Worm (Caenorhabditis elegans) whole organism, young adult: ENCODE results near the gene Y66D12A.30.
A peak's percentile ranks its signal among the peaks of the same experiment; 100 is the strongest.

Source experiments
- B0019.2 ChIP-seq: fragments of 200-800 bp; sonication (Bioruptor generic); conservative IDR thresholded peaks from 2 replicates; pipeline ENCODE4 v1.3.6; 2022; ENCODE audit warnings: missing genetic modification reagents, missing genetic modification characterization, missing compliant biosample characterization
- B0261.1 ChIP-seq: sonication (generic microtip); optimal IDR thresholded peaks from 2 replicates; lab custom pipeline; 2016; ENCODE audit warnings: mild to moderate bottlenecking, missing genetic modification characterization, moderate library complexity, missing compliant biosample characterization
- B0336.3 ChIP-seq: fragments of 200-800 bp; sonication (Bioruptor generic); IDR thresholded peaks from 2 replicates; pipeline ENCODE4 v1.3.6; 2022; ENCODE audit warnings: missing genetic modification characterization, missing compliant biosample characterization
- C17E4.6 ChIP-seq: fragments of 200-800 bp; sonication (Bioruptor generic); IDR thresholded peaks from 2 replicates; pipeline ENCODE4 v1.3.6; 2022; ENCODE audit warnings: missing genetic modification reagents, missing genetic modification characterization, missing compliant biosample characterization
- F22D6.2 ChIP-seq: sonication (generic microtip); optimal IDR thresholded peaks from 2 replicates; lab custom pipeline; 2016; ENCODE audit warnings: mild to moderate bottlenecking, missing genetic modification characterization, missing compliant biosample characterization
- F23B12.7 ChIP-seq: sonication (generic microtip); optimal IDR thresholded peaks from 2 replicates; lab custom pipeline; 2017; ENCODE audit warnings: missing genetic modification characterization, mild to moderate bottlenecking, missing compliant biosample characterization, antibody characterized with exemption, moderate library complexity; ENCODE audit not compliant: insufficient read depth
- F33H1.4 ChIP-seq: fragments of 200-800 bp; sonication (Bioruptor generic); IDR thresholded peaks from 2 replicates; pipeline ENCODE4 v1.3.6; 2022; ENCODE audit warnings: missing genetic modification reagents, missing genetic modification characterization, missing compliant biosample characterization
- F57A8.1 ChIP-seq: fragments of 200-800 bp; sonication (Bioruptor generic); optimal IDR thresholded peaks from 2 replicates; lab custom pipeline; 2018; ENCODE audit warnings: mild to moderate bottlenecking, missing genetic modification characterization, moderate library complexity, missing compliant biosample characterization
- F57C9.4 ChIP-seq: sonication (generic microtip); optimal IDR thresholded peaks from 2 replicates; lab custom pipeline; 2017; ENCODE audit warnings: mild to moderate bottlenecking, missing genetic modification characterization, missing compliant biosample characterization
- Y67H2A.10 ChIP-seq: fragments of 200-800 bp; sonication (Bioruptor generic); conservative IDR thresholded peaks from 2 replicates; pipeline ENCODE4 v1.3.6; 2022; ENCODE audit warnings: missing genetic modification reagents, missing genetic modification characterization, missing compliant biosample characterization
- Y95B8A.8 ChIP-seq: fragments of 200-800 bp; sonication (Bioruptor generic); IDR thresholded peaks from 2 replicates; pipeline ENCODE4 v1.3.6; 2022; ENCODE audit warnings: missing genetic modification reagents, missing genetic modification characterization, missing compliant biosample characterization
- ZK185.1 ChIP-seq: sonication (generic microtip); optimal IDR thresholded peaks from 2 replicates; lab custom pipeline; 2016; ENCODE audit warnings: mild to moderate bottlenecking, missing genetic modification characterization, missing compliant biosample characterization; ENCODE audit not compliant: poor library complexity, severe bottlenecking
- ama-1 ChIP-seq, 3 experiments: fragments of 150-350 bp in 1 of 3; sonication (generic microtip) in 2 of 3; optimal IDR thresholded peaks; 2 replicates each; lab custom pipeline; 2014 to 2018; ENCODE audit warnings: missing biosample characterization in 2 of 3, missing genetic modification characterization in 2 of 3, missing genetic modification reagents in 2 of 3
- athp-1 ChIP-seq: sonication (generic microtip); optimal IDR thresholded peaks from 2 replicates; lab custom pipeline; 2017; ENCODE audit warnings: mild to moderate bottlenecking, missing genetic modification characterization, missing compliant biosample characterization
- attf-3 ChIP-seq: fragments of 200-800 bp; sonication (Bioruptor generic); conservative IDR thresholded peaks from 2 replicates; pipeline ENCODE4 v1.3.6; 2022; ENCODE audit warnings: missing genetic modification reagents, missing genetic modification characterization, missing compliant biosample characterization
- attf-6 ChIP-seq: fragments of 200-800 bp; sonication (Bioruptor generic); IDR thresholded peaks from 2 replicates; pipeline ENCODE4 v1.3.6; 2022; ENCODE audit warnings: missing genetic modification reagents, missing genetic modification characterization, missing compliant biosample characterization
- bed-2 ChIP-seq: fragments of 200-800 bp; sonication (Bioruptor generic); IDR thresholded peaks from 2 replicates; pipeline ENCODE4 v1.3.6; 2022; ENCODE audit warnings: missing genetic modification reagents, missing genetic modification characterization, missing compliant biosample characterization
- ccch-3 ChIP-seq: fragments of 200-800 bp; sonication (Bioruptor generic); optimal IDR thresholded peaks from 2 replicates; lab custom pipeline; 2018; ENCODE audit warnings: mild to moderate bottlenecking, missing genetic modification characterization, missing compliant biosample characterization
- cebp-2 ChIP-seq: fragments of 200-800 bp; sonication (Bioruptor generic); IDR thresholded peaks from 2 replicates; pipeline ENCODE4 v1.3.6; 2022; ENCODE audit warnings: missing genetic modification characterization, missing compliant biosample characterization
- ceh-100 ChIP-seq: fragments of 200-800 bp; sonication (Bioruptor generic); IDR thresholded peaks from 2 replicates; pipeline ENCODE4 v1.3.6; 2022; ENCODE audit warnings: missing genetic modification reagents, missing genetic modification characterization, missing compliant biosample characterization
- ceh-27 ChIP-seq: fragments of 200-800 bp; sonication (Bioruptor generic); optimal IDR thresholded peaks from 2 replicates; lab custom pipeline; 2018; ENCODE audit warnings: mild to moderate bottlenecking, missing genetic modification characterization, moderate library complexity, missing compliant biosample characterization
- ceh-58 ChIP-seq: fragments of 200-800 bp; sonication (Bioruptor generic); IDR thresholded peaks from 2 replicates; pipeline ENCODE4 v1.3.6; 2022; ENCODE audit warnings: missing genetic modification characterization, missing compliant biosample characterization
- chd-7 ChIP-seq: sonication (generic microtip); optimal IDR thresholded peaks from 2 replicates; lab custom pipeline; 2016; ENCODE audit warnings: mild to moderate bottlenecking, missing genetic modification characterization, moderate library complexity, missing compliant biosample characterization
- ekl-4 ChIP-seq: fragments of 200-800 bp; sonication (Bioruptor generic); IDR thresholded peaks from 2 replicates; pipeline ENCODE4 v1.3.6; 2022; ENCODE audit warnings: missing genetic modification reagents, missing genetic modification characterization, missing compliant biosample characterization
- fkh-3 ChIP-seq: sonication (generic microtip); optimal IDR thresholded peaks from 2 replicates; lab custom pipeline; 2016; ENCODE audit warnings: mild to moderate bottlenecking, missing genetic modification characterization, missing compliant biosample characterization
- him-1 ChIP-seq: sonication (generic microtip); optimal IDR thresholded peaks from 2 replicates; lab custom pipeline; 2016; ENCODE audit warnings: missing genotype, missing genetic modification reagents, missing genetic modification characterization, missing compliant biosample characterization
- hmg-1.2 ChIP-seq: fragments of 200-800 bp; sonication (Bioruptor generic); IDR thresholded peaks from 2 replicates; pipeline ENCODE4 v1.3.6; 2022; ENCODE audit warnings: missing genetic modification reagents, missing genetic modification characterization, missing compliant biosample characterization
- hrde-1 ChIP-seq: sonication (generic microtip); optimal IDR thresholded peaks from 2 replicates; lab custom pipeline; 2016; ENCODE audit warnings: missing genetic modification characterization, mild to moderate bottlenecking, missing compliant biosample characterization, moderate library complexity, missing genotype, missing genetic modification reagents, borderline replicate concordance
- hsf-1 ChIP-seq: fragments of 200-800 bp; sonication (Bioruptor generic); IDR thresholded peaks from 2 replicates; pipeline ENCODE4 v1.3.6; 2022; ENCODE audit warnings: missing genetic modification reagents, missing genetic modification characterization, missing compliant biosample characterization
- lin-35 ChIP-seq, 3 experiments: fragments of 150-350 bp in 2 of 3; sonication (generic microtip) in 1 of 3; optimal IDR thresholded peaks; 2 replicates each; lab custom pipeline; 2014 to 2018; ENCODE audit warnings: missing biosample characterization in 3 of 3, missing genetic modification characterization in 3 of 3, missing genetic modification reagents in 3 of 3
- lsl-1 ChIP-seq: fragments of 200-800 bp; sonication (Bioruptor generic); optimal IDR thresholded peaks from 2 replicates; lab custom pipeline; 2018; ENCODE audit warnings: mild to moderate bottlenecking, missing genetic modification characterization, moderate library complexity, missing compliant biosample characterization
- lsy-27 ChIP-seq: sonication (generic microtip); optimal IDR thresholded peaks from 2 replicates; lab custom pipeline; 2017; ENCODE audit warnings: missing genetic modification characterization, mild to moderate bottlenecking, missing compliant biosample characterization, antibody characterized with exemption, missing genotype, borderline replicate concordance; ENCODE audit not compliant: insufficient read depth
- madf-10 ChIP-seq: sonication (generic microtip); optimal IDR thresholded peaks from 2 replicates; lab custom pipeline; 2016; ENCODE audit warnings: mild to moderate bottlenecking, missing genetic modification characterization, missing compliant biosample characterization
- madf-3 ChIP-seq: fragments of 200-800 bp; sonication (Bioruptor generic); IDR thresholded peaks from 2 replicates; pipeline ENCODE4 v1.3.6; 2022; ENCODE audit warnings: missing genetic modification reagents, missing genetic modification characterization, missing compliant biosample characterization
- madf-8 ChIP-seq: fragments of 200-800 bp; sonication (Bioruptor generic); conservative IDR thresholded peaks from 2 replicates; pipeline ENCODE4 v1.3.6; 2022; ENCODE audit warnings: missing genetic modification reagents, missing genetic modification characterization, missing compliant biosample characterization
- nhr-90 ChIP-seq: sonication (generic microtip); optimal IDR thresholded peaks from 2 replicates; lab custom pipeline; 2016; ENCODE audit warnings: missing genotype, mild to moderate bottlenecking, missing genetic modification characterization, missing compliant biosample characterization
- pha-4 ChIP-seq: fragments of 150-350 bp; sonication (generic microtip); optimal IDR thresholded peaks from 2 replicates; lab custom pipeline; 2014; ENCODE audit warnings: missing biosample characterization, missing genetic modification reagents, missing genetic modification characterization
- rec-8 ChIP-seq, 2 experiments: sonication (generic microtip); optimal IDR thresholded peaks; 2 replicates each; lab custom pipeline; 2016; ENCODE audit warnings: mild to moderate bottlenecking in 2 of 2, missing genetic modification characterization in 2 of 2, missing genetic modification reagents in 2 of 2, missing genotype in 2 of 2, missing biosample characterization in 1 of 2, missing compliant biosample characterization in 1 of 2, moderate library complexity in 1 of 2
- rpc-1 ChIP-seq, 2 experiments: fragments of 150-350 bp in 1 of 2; sonication (generic microtip) in 1 of 2; optimal IDR thresholded peaks; 2 replicates each; lab custom pipeline; 2014 to 2018; ENCODE audit warnings: missing biosample characterization in 1 of 2, missing genetic modification characterization in 1 of 2, missing genetic modification reagents in 1 of 2, missing genotype in 1 of 2
- tbp1 ChIP-seq: fragments of 200-800 bp; sonication (Bioruptor generic); optimal IDR thresholded peaks from 2 replicates; lab custom pipeline; 2018; ENCODE audit warnings: mild to moderate bottlenecking, missing genetic modification characterization, missing compliant biosample characterization
- unc-130 ChIP-seq: sonication (generic microtip); optimal IDR thresholded peaks from 2 replicates; lab custom pipeline; 2016; ENCODE audit warnings: missing genetic modification reagents, missing genetic modification characterization, missing compliant biosample characterization
- ztf-18 ChIP-seq: sonication (generic microtip); optimal IDR thresholded peaks from 2 replicates; lab custom pipeline; 2016; ENCODE audit warnings: missing genotype, mild to moderate bottlenecking, missing genetic modification characterization, missing compliant biosample characterization
- ztf-6 ChIP-seq: fragments of 200-800 bp; sonication (Bioruptor generic); IDR thresholded peaks from 2 replicates; pipeline ENCODE4 v1.3.6; 2022; ENCODE audit warnings: missing genetic modification reagents, missing genetic modification characterization, missing compliant biosample characterization

Gene Y66D12A.30

ce11 chrIII:11614874-11615273 is 5.2 kb downstream of the Y66D12A.30 start:
- TF ChIP-seq hmg-1.2 = no peak
- no peak for TF ChIP-seq hsf-1 (GFP tag; lab: Robert Waterston, UW)
- TF ChIP-seq ztf-6 (GFP tag; lab: Robert Waterston, UW) = no peak
- TF ChIP-seq him-1 = no peak
- TF ChIP-seq Y95B8A.8 (GFP tag; lab: Robert Waterston, UW) = no peak
- TF ChIP-seq B0336.3 (GFP tag; lab: Robert Waterston, UW) = no peak
- no peak for TF ChIP-seq madf-10 (tag; lab: Kevin White, UChicago)
- no peak for TF ChIP-seq ztf-18
- no peak for TF ChIP-seq F57C9.4
- no peak for TF ChIP-seq Y67H2A.10 (GFP tag; lab: Robert Waterston, UW)
- no peak for TF ChIP-seq ccch-3
- no peak for TF ChIP-seq madf-8 (GFP tag; lab: Robert Waterston, UW)
- TF ChIP-seq rpc-1 (optimal IDR thresholded peaks at IDR 0.05; lab: Kevin White, UChicago) = no peak
- no peak for TF ChIP-seq rpc-1 (tag; optimal IDR thresholded peaks at IDR 0.05; lab: Kevin White, UChicago)
- TF ChIP-seq unc-130 = no peak
- no peak for TF ChIP-seq tbp1 (GFP tag; lab: Kevin White, UChicago)

ce11 chrIII:11615802-11616201 is 6.1 kb downstream of the Y66D12A.30 start:
- TF ChIP-seq attf-3 (GFP tag; lab: Robert Waterston, UW) (peak; percentile 66), hrde-1 (tag; lab: Kevin White, UChicago) (no peak), ZK185.1 (tag; lab: Kevin White, UChicago) (no peak), lsy-27 (tag; lab: Kevin White, UChicago) (no peak), cebp-2 (GFP tag; lab: Robert Waterston, UW) (no peak), ccch-3 (no peak), ceh-100 (GFP tag; lab: Robert Waterston, UW) (no peak), rec-8 (tag; optimal IDR thresholded peaks at IDR 0.05; lab: Kevin White, UChicago) (no peak), attf-6 (GFP tag; lab: Robert Waterston, UW) (no peak), C17E4.6 (GFP tag; lab: Robert Waterston, UW) (no peak), lsl-1 (peak; percentile 14), F33H1.4 (GFP tag; lab: Robert Waterston, UW) (peak; percentile 17; the same call in 1 of the 2 replicates)
- TF ChIP-seq, all 124 proteins: peak for 3

ce11 chrIII:11616446-11616845 is 6.8 kb downstream of the Y66D12A.30 start, which contains the start of gene ceh-91:
ceh-91 (plus strand) TSS chrIII:11616746.
- TF ChIP-seq F57A8.1 (GFP tag; lab: Kevin White, UChicago) = no peak
- no peak for TF ChIP-seq F22D6.2 (tag; lab: Kevin White, UChicago)
- no peak for TF ChIP-seq chd-7
- no peak for TF ChIP-seq B0019.2
- no peak for TF ChIP-seq madf-3
- TF ChIP-seq ceh-58 = no peak
- no peak for TF ChIP-seq athp-1 (tag; lab: Kevin White, UChicago)
- TF ChIP-seq pha-4 (tag; lab: Kevin White, UChicago) = no peak
- no peak for TF ChIP-seq ceh-27 (GFP tag; lab: Kevin White, UChicago)
- no peak for TF ChIP-seq B0261.1
- TF ChIP-seq lin-35 (GFP tag; optimal IDR thresholded peaks at IDR 0.05; lab: Kevin White, UChicago) = no peak
- no peak for TF ChIP-seq bed-2 (GFP tag; lab: Robert Waterston, UW)
- no peak for TF ChIP-seq fkh-3 (tag; lab: Kevin White, UChicago)
- TF ChIP-seq Y95B8A.8 (GFP tag; lab: Robert Waterston, UW) = no peak
- no peak for TF ChIP-seq ama-1 (optimal IDR thresholded peaks at IDR 0.05; lab: Kevin White, UChicago)
- no peak for TF ChIP-seq ama-1 (GFP tag; optimal IDR thresholded peaks at IDR 0.05; lab: Kevin White, UChicago)
- no peak for TF ChIP-seq nhr-90 (tag; lab: Kevin White, UChicago)
- no peak for TF ChIP-seq rec-8 (tag; optimal IDR thresholded peaks at IDR 0.05; lab: Kevin White, UChicago)
- TF ChIP-seq F23B12.7 (tag; lab: Kevin White, UChicago) = no peak
- no peak for TF ChIP-seq ekl-4
